Worm (Caenorhabditis elegans): ENCODE results near the gene dhhc-10.

DNA sequence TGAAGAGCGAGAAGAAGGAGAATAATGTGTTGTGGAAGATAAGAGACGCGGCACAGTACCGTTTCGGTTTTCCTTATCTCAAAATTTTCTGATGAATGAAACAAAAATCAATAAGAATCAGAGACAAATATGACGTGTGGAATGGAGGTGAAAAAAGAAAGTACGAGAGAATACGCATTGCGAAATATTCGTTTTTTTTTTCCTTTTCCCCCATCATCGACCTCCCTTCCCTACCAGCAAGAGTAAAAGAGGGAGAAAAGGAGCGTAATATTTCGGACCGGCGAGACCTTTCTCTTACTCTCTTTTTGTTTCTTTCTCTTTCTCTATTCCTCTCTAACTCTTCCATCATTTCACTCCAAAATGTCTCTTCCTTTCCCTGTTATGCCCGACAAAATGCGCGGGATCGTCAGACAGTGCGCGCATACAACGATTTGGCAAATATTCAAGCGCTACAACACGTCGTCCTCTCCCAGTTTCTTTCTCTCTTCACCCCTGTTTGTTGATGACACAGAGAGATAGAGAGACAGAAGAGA lies 44.6 kb upstream of the dhhc-10 start:
- TF ChIP-seq him-1 (tag; optimal IDR thresholded peaks at IDR 0.05) (no peak), W03F9.2 (tag; optimal IDR thresholded peaks at IDR 0.05) (no peak), dao-5 (tag; optimal IDR thresholded peaks at IDR 0.05) (no peak)
